Worm (Caenorhabditis elegans) whole organism, L4 larva: ENCODE data around the gene nep-13.

Experiments
- arid-1 ChIP-seq: fragments of 200-800 bp; sonication (Bioruptor generic); conservative IDR thresholded peaks from 2 replicates; pipeline ENCODE4 v1.3.6; 2022; ENCODE audit warnings: missing genetic modification reagents, missing genetic modification characterization, missing compliant biosample characterization
- ceh-82 ChIP-seq: sonication (generic microtip); optimal IDR thresholded peaks from 2 replicates; lab custom pipeline; 2017; ENCODE audit warnings: missing biosample characterization, missing genetic modification characterization
- gei-8 ChIP-seq: fragments of 200-800 bp; sonication (Bioruptor generic); optimal IDR thresholded peaks from 2 replicates; lab custom pipeline; 2018; ENCODE audit warnings: mild to moderate bottlenecking, missing genetic modification characterization, missing compliant biosample characterization
- lir-3 ChIP-seq: sonication (generic microtip); optimal IDR thresholded peaks from 2 replicates; lab custom pipeline; 2016; ENCODE audit warnings: mild to moderate bottlenecking, missing genetic modification characterization, missing compliant biosample characterization
- lsy-2 ChIP-seq, 2 experiments: fragments of 150-350 bp in 1 of 2; sonication (generic microtip) in 1 of 2; optimal IDR thresholded peaks; 2 replicates each; lab custom pipeline; 2014 to 2017; ENCODE audit warnings: missing biosample characterization in 2 of 2, missing genetic modification characterization in 2 of 2
- nhr-111 ChIP-seq: fragments of 200-800 bp; sonication (Bioruptor generic); optimal IDR thresholded peaks from 2 replicates; lab custom pipeline; 2018; ENCODE audit warnings: mild to moderate bottlenecking, missing genetic modification characterization, missing compliant biosample characterization
- skn-1 ChIP-seq: fragments of 150-350 bp; optimal IDR thresholded peaks from 2 replicates; lab custom pipeline; 2014; ENCODE audit warnings: missing biosample characterization, missing genetic modification characterization
- spr-1 ChIP-seq: sonication (generic microtip); optimal IDR thresholded peaks from 2 replicates; lab custom pipeline; 2016; ENCODE audit warnings: mild to moderate bottlenecking, missing genetic modification characterization, missing compliant biosample characterization
- unc-130 ChIP-seq: sonication (generic microtip); optimal IDR thresholded peaks from 2 replicates; lab custom pipeline; 2016; ENCODE audit warnings: missing genetic modification reagents, missing genetic modification characterization, missing compliant biosample characterization
- unc-39 ChIP-seq: sonication (generic microtip); optimal IDR thresholded peaks from 2 replicates; lab custom pipeline; 2017; ENCODE audit warnings: missing biosample characterization, missing genetic modification characterization
- unc-62 ChIP-seq, 3 experiments: fragments of 150-350 bp in 1 of 3; sonication (generic microtip); optimal IDR thresholded peaks in 2 of 3; peaks in 1 of 3; 1 replicate in 1 of 3; 2 replicates in 2 of 3; lab custom pipeline; 2014 to 2017; ENCODE audit warnings: missing biosample characterization in 3 of 3, missing genetic modification characterization in 3 of 3, missing genetic modification reagents in 3 of 3, missing genotype in 1 of 3
- zfp-2 ChIP-seq: sonication (generic microtip); optimal IDR thresholded peaks from 2 replicates; lab custom pipeline; 2016; ENCODE audit warnings: mild to moderate bottlenecking, missing genetic modification characterization, missing compliant biosample characterization

ce11 chrII:3264704-3265103 lies 17.7 kb upstream of the nep-13 start:
- no peak for TF ChIP-seq zfp-2
- TF ChIP-seq arid-1 (GFP tag; lab: Robert Waterston, UW), result no peak
- no peak for TF ChIP-seq lsy-2 (tag; optimal IDR thresholded peaks at IDR 0.05; lab: Kevin White, UChicago)
- TF ChIP-seq unc-130 (GFP tag; lab: Kevin White, UChicago), result no peak
- no peak for TF ChIP-seq ceh-82 (tag; lab: Kevin White, UChicago)
- no peak for TF ChIP-seq lir-3
- no peak for TF ChIP-seq nhr-111 (GFP tag; lab: Kevin White, UChicago)
- no peak for TF ChIP-seq skn-1 (tag; lab: Kevin White, UChicago)
- TF ChIP-seq unc-39 (tag; lab: Kevin White, UChicago), result no peak
- TF ChIP-seq spr-1 (tag; lab: Kevin White, UChicago), result no peak
- TF ChIP-seq unc-62 (GFP tag; optimal IDR thresholded peaks at IDR 0.05 in 1 of 2; lab: Kevin White, UChicago), result no peak
- no peak for TF ChIP-seq unc-62 (tag; optimal IDR thresholded peaks at IDR 0.05; lab: Kevin White, UChicago)
- no peak for TF ChIP-seq gei-8 (GFP tag; lab: Kevin White, UChicago)
